Worm (Caenorhabditis elegans): ENCODE results near the gene D1053.2.

DNA sequence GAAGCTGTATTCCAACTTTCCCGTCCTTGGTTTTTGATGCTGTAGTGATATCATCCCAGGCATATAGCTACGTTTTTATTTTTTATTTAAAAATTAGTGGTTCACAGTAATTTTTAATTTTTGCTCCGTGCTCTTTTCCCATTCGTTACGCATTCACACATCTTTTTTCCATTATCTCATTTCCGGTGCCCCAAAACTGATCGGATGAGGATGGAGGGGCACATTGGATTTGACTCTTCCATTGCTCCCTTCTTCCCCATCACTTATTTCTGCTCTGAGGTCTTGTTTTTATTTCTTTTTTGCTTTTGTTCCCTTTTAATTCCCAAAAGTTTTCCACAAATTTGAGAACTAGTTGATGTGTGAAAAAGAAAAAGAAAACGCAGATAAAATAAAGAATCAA, 25.2 kb downstream of the D1053.2 start:
- TF ChIP-seq pqm-1 (tag; optimal IDR thresholded peaks at IDR 0.05) (no peak), K02D7.2 (tag; optimal IDR thresholded peaks at IDR 0.05) (no peak), C38D4.7 (GFP tag; optimal IDR thresholded peaks at IDR 0.05) (no peak), hlh-6 (tag; optimal IDR thresholded peaks at IDR 0.05) (no peak)
